Fruit fly (Drosophila melanogaster) whole organism: Measurements from ENCODE around the gene mRpL32.

Experiments used
- CG8478 ChIP-seq: fragments of >200 bp; optimal IDR thresholded peaks from 2 replicates; lab custom pipeline; 2018; ENCODE audit warnings: inconsistent platforms
- Dll ChIP-seq: fragments of >200 bp; optimal IDR thresholded peaks from 2 replicates; lab custom pipeline; 2017
- EcR ChIP-seq, 2 experiments: fragments of >200 bp; optimal IDR thresholded peaks; 2 replicates each; lab custom pipeline; 2017; ENCODE audit warnings: missing biosample characterization in 2 of 2, missing genetic modification characterization in 2 of 2, missing genetic modification reagents in 2 of 2
- pan ChIP-seq: fragments of >200 bp; optimal IDR thresholded peaks from 2 replicates; lab custom pipeline; 2017
- psq ChIP-seq: fragments of >200 bp; optimal IDR thresholded peaks from 2 replicates; lab custom pipeline; 2017
- usp ChIP-seq: fragments of >200 bp; optimal IDR thresholded peaks from 2 replicates; lab custom pipeline; 2017; ENCODE audit warnings: missing biosample characterization, missing genetic modification characterization, mixed read lengths

Gene mRpL32

dm6 chr3R:31248245-31248644 lies 4.4 kb upstream of the mRpL32 start:
- TF ChIP-seq pan (lab: Kevin White, UChicago) (no peak), Dll (lab: Kevin White, UChicago) (no peak), psq (lab: Kevin White, UChicago) (no peak), usp (no peak), EcR (GFP tag; optimal IDR thresholded peaks at IDR 0.05; lab: Kevin White, UChicago) (no peak), CG8478 (lab: Kevin White, UChicago) (no peak)

dm6 chr3R:31250426-31251034 lies 2.1 kb upstream of the mRpL32 start:
- TF ChIP-seq EcR (GFP tag; optimal IDR thresholded peaks at IDR 0.05; lab: Kevin White, UChicago) (no peak), pan (lab: Kevin White, UChicago) (no peak), Dll (lab: Kevin White, UChicago) (no peak), usp (no peak), psq (lab: Kevin White, UChicago) (no peak), CG8478 (lab: Kevin White, UChicago) (no peak)

dm6 chr3R:31251130-31251770 lies 1.4 kb upstream of the mRpL32 start:
- peak in 1 of 2 experiments; percentile 18 for TF ChIP-seq EcR (GFP tag; optimal IDR thresholded peaks at IDR 0.05; lab: Kevin White, UChicago)
- no peak for TF ChIP-seq psq (lab: Kevin White, UChicago)

- no peak for TF ChIP-seq pan (lab: Kevin White, UChicago)
- TF ChIP-seq usp: no peak
- no peak for TF ChIP-seq Dll (lab: Kevin White, UChicago)
- TF ChIP-seq CG8478 (lab: Kevin White, UChicago): no peak
- no peak for TF ChIP-seq psq (lab: Kevin White, UChicago)
- TF ChIP-seq EcR (GFP tag; optimal IDR thresholded peaks at IDR 0.05; lab: Kevin White, UChicago): no peak
Measured at dm6 chr3R:31254808-31255207, 2.1 kb downstream of the mRpL32 start, which contains the start of the genes CG1750 and spn-F. CG1750 (minus strand) TSS chr3R:31254900. spn-F (plus strand) TSS chr3R:31255127.

- TF ChIP-seq psq (lab: Kevin White, UChicago) (no peak), Dll (lab: Kevin White, UChicago) (no peak), usp (no peak), pan (lab: Kevin White, UChicago) (no peak), CG8478 (lab: Kevin White, UChicago) (no peak), EcR (GFP tag; optimal IDR thresholded peaks at IDR 0.05; lab: Kevin White, UChicago) (no peak)
Measured at dm6 chr3R:31257299-31257698, 4.6 kb downstream of the mRpL32 start, which contains the start of gene CAH6. CAH6 (plus strand) TSS chr3R:31257599.

- TF ChIP-seq Dll (lab: Kevin White, UChicago): no peak
- no peak for TF ChIP-seq EcR (GFP tag; optimal IDR thresholded peaks at IDR 0.05; lab: Kevin White, UChicago)
- no peak for TF ChIP-seq CG8478 (lab: Kevin White, UChicago)
- TF ChIP-seq psq (lab: Kevin White, UChicago): no peak
- TF ChIP-seq pan (lab: Kevin White, UChicago): no peak
- TF ChIP-seq usp: no peak
Measured at dm6 chr3R:31259947-31260346, 7.3 kb downstream of the mRpL32 start, which contains the start of gene CAH16. CAH16 (plus strand) TSS chr3R:31260247.

- TF ChIP-seq Dll (lab: Kevin White, UChicago) (no peak), pan (lab: Kevin White, UChicago) (no peak), psq (lab: Kevin White, UChicago) (no peak), usp (no peak), EcR (GFP tag; optimal IDR thresholded peaks at IDR 0.05; lab: Kevin White, UChicago) (no peak), CG8478 (lab: Kevin White, UChicago) (no peak)
Measured at dm6 chr3R:31262298-31262697, 9.6 kb downstream of the mRpL32 start, which contains the start of gene CAH5. CAH5 (plus strand) TSS chr3R:31262598.

dm6 chr3R:31263934-31264333 lies 11.3 kb downstream of the mRpL32 start:
- no peak for TF ChIP-seq pan (lab: Kevin White, UChicago)

- TF ChIP-seq CG8478 (lab: Kevin White, UChicago): no peak
- no peak for TF ChIP-seq usp
- TF ChIP-seq EcR (GFP tag; optimal IDR thresholded peaks at IDR 0.05; lab: Kevin White, UChicago): no peak
- TF ChIP-seq Dll (lab: Kevin White, UChicago): no peak
- no peak for TF ChIP-seq pan (lab: Kevin White, UChicago)
- no peak for TF ChIP-seq psq (lab: Kevin White, UChicago)
Measured at dm6 chr3R:31265430-31265829, 12.8 kb downstream of the mRpL32 start, which contains the start of gene ppk24. ppk24 (plus strand) TSS chr3R:31265730.

- TF ChIP-seq CG8478 (lab: Kevin White, UChicago) (no peak), usp (no peak), Dll (lab: Kevin White, UChicago) (no peak), pan (lab: Kevin White, UChicago) (no peak), EcR (GFP tag; optimal IDR thresholded peaks at IDR 0.05; lab: Kevin White, UChicago) (no peak), psq (lab: Kevin White, UChicago) (no peak)
Measured at dm6 chr3R:31270783-31271427, 18.2 kb downstream of the mRpL32 start.

dm6 chr3R:31285791-31286190 lies 33.1 kb downstream of the mRpL32 start:
- no peak for TF ChIP-seq CG8478 (lab: Kevin White, UChicago)
- no peak for TF ChIP-seq EcR (GFP tag; optimal IDR thresholded peaks at IDR 0.05; lab: Kevin White, UChicago)
- TF ChIP-seq Dll (lab: Kevin White, UChicago): no peak
- no peak for TF ChIP-seq pan (lab: Kevin White, UChicago)
